Worm (Caenorhabditis elegans) whole organism, late embryonic: Measurements from ENCODE around the gene Y71H2AM.20.

Experiments
- ama-1 ChIP-seq: fragments of 150-350 bp; optimal IDR thresholded peaks from 2 replicates; lab custom pipeline; 2014
- ceh-14 ChIP-seq: sonication (generic microtip); optimal IDR thresholded peaks from 2 replicates; lab custom pipeline; 2016; ENCODE audit warnings: missing genotype, missing genetic modification characterization, missing compliant biosample characterization
- ceh-2 ChIP-seq: sonication (generic microtip); optimal IDR thresholded peaks from 2 replicates; lab custom pipeline; 2016; ENCODE audit warnings: missing genotype, missing genetic modification characterization, missing compliant biosample characterization
- elt-2 ChIP-seq: sonication (generic microtip); optimal IDR thresholded peaks from 2 replicates; lab custom pipeline; 2016; ENCODE audit warnings: missing genetic modification reagents, missing genetic modification characterization, missing compliant biosample characterization
- eyg-1 ChIP-seq: sonication (generic microtip); optimal IDR thresholded peaks from 2 replicates; lab custom pipeline; 2016; ENCODE audit warnings: missing genotype, missing genetic modification characterization, missing compliant biosample characterization
- gmeb-2 ChIP-seq: sonication (generic microtip); optimal IDR thresholded peaks from 2 replicates; lab custom pipeline; 2016; ENCODE audit warnings: missing genetic modification characterization, inconsistent platforms, missing compliant biosample characterization
- lim-6 ChIP-seq: sonication (generic microtip); optimal IDR thresholded peaks from 2 replicates; lab custom pipeline; 2016; ENCODE audit warnings: missing genetic modification characterization, missing compliant biosample characterization
- nhr-11 ChIP-seq: fragments of 150-350 bp; optimal IDR thresholded peaks from 2 replicates; lab custom pipeline; 2014; ENCODE audit warnings: missing biosample characterization, missing genetic modification characterization
- odd-2 ChIP-seq: sonication (generic microtip); optimal IDR thresholded peaks from 2 replicates; lab custom pipeline; 2017; ENCODE audit warnings: antibody characterized with exemption, mild to moderate bottlenecking, missing genetic modification characterization, missing compliant biosample characterization
- pha-4 ChIP-seq: fragments of 150-350 bp; optimal IDR thresholded peaks from 2 replicates; lab custom pipeline; 2018; ENCODE audit warnings: missing biosample characterization, missing genetic modification reagents, missing genetic modification characterization
- pqm-1 ChIP-seq: sonication (generic microtip); optimal IDR thresholded peaks from 2 replicates; lab custom pipeline; 2016; ENCODE audit warnings: missing genetic modification characterization, missing compliant biosample characterization
- syd-9 ChIP-seq: sonication (generic microtip); optimal IDR thresholded peaks from 2 replicates; lab custom pipeline; 2016; ENCODE audit warnings: mild to moderate bottlenecking, missing genetic modification characterization, moderate library complexity, missing compliant biosample characterization
- unc-3 ChIP-seq, 2 experiments: fragments of 200-800 bp in 1 of 2; sonication (Bioruptor generic) in 1 of 2; sonication (generic microtip) in 1 of 2; conservative IDR thresholded peaks in 1 of 2; optimal IDR thresholded peaks in 1 of 2; 2 replicates each; pipeline versions ENCODE4 v1.3.6 to Lab custom; 2016 to 2022; ENCODE audit warnings: missing compliant biosample characterization in 2 of 2, missing genetic modification characterization in 2 of 2, missing genetic modification reagents in 1 of 2
- ztf-16 ChIP-seq: sonication (generic microtip); optimal IDR thresholded peaks from 2 replicates; lab custom pipeline; 2017; ENCODE audit warnings: missing genetic modification characterization, missing compliant biosample characterization

DNA sequence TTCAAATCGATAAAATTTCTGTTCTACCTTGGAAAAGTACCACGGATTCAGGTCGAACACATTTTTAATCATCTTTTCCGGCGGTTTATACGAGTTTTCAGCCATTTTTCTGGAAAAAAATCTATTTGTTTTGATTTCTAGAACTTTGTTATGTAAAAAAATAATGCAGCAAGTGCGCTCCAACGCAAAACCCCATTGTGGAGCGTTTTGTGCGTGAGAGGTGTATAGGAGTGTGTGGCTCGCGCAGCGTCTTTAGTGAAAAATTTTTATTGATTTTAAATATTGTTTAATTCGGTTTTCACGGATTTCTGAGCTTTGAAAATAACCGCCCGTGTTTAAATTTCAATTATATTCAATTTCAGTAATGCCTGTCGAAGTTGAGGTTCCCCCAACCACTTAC is at the start of gene Y71H2AM.20:
- peak; percentile 67 for TF ChIP-seq lim-6
- TF ChIP-seq pqm-1 (tag; lab: Kevin White, UChicago): peak; percentile 19
- TF ChIP-seq ztf-16 (tag; lab: Kevin White, UChicago): peak; percentile 75
- TF ChIP-seq pha-4 (tag; lab: Kevin White, UChicago): no peak
- peak; percentile 39; the same call in 1 of the 2 replicates for TF ChIP-seq unc-3 (GFP tag; conservative IDR thresholded peaks at IDR 0.05; lab: Robert Waterston, UW)
- peak; percentile 53 for TF ChIP-seq unc-3 (tag; optimal IDR thresholded peaks at IDR 0.05; lab: Kevin White, UChicago)
- no peak for TF ChIP-seq nhr-11 (tag; lab: Kevin White, UChicago)
- TF ChIP-seq odd-2 (tag; lab: Kevin White, UChicago): no peak
- TF ChIP-seq elt-2: peak; percentile 72
- peak; percentile 51 for TF ChIP-seq ceh-2 (tag; lab: Kevin White, UChicago)
- peak; percentile 81 for TF ChIP-seq ceh-14 (tag; lab: Kevin White, UChicago)
- no peak for TF ChIP-seq gmeb-2 (tag; lab: Kevin White, UChicago)
- no peak for TF ChIP-seq eyg-1 (tag; lab: Kevin White, UChicago)
- TF ChIP-seq ama-1 (lab: Kevin White, UChicago): no peak
- TF ChIP-seq syd-9 (tag; lab: Kevin White, UChicago): peak; percentile 62
